Worm (Caenorhabditis elegans) whole organism, mixed stage, embryonic: Measurements from ENCODE around the gene B0281.5.

Experiments used
- M03D4.4 ChIP-seq: sonication (generic microtip); optimal IDR thresholded peaks from 2 replicates; lab custom pipeline; 2017; ENCODE audit warnings: mild to moderate bottlenecking, missing genetic modification characterization, missing compliant biosample characterization
- bed-3 ChIP-seq: fragments of 200-800 bp; sonication (Bioruptor generic); optimal IDR thresholded peaks from 3 replicates; lab custom pipeline; 2018; ENCODE audit warnings: mild to moderate bottlenecking, missing genetic modification characterization, moderate library complexity, missing compliant biosample characterization
- blmp-1 ChIP-seq: fragments of 150-350 bp; optimal IDR thresholded peaks from 2 replicates; lab custom pipeline; 2014; ENCODE audit warnings: missing biosample characterization, missing genetic modification characterization
- ceh-39 ChIP-seq: fragments of 150-350 bp; optimal IDR thresholded peaks from 2 replicates; lab custom pipeline; 2014; ENCODE audit warnings: missing biosample characterization, missing genetic modification characterization
- ceh-43 ChIP-seq: fragments of 200-800 bp; sonication (Bioruptor generic); optimal IDR thresholded peaks from 2 replicates; lab custom pipeline; 2018; ENCODE audit warnings: mild to moderate bottlenecking, missing genetic modification characterization, moderate library complexity, missing compliant biosample characterization
- ceh-83 ChIP-seq: fragments of 200-800 bp; sonication (Bioruptor generic); optimal IDR thresholded peaks from 2 replicates; lab custom pipeline; 2018; ENCODE audit warnings: mild to moderate bottlenecking, missing genetic modification characterization, missing compliant biosample characterization
- ces-1 ChIP-seq: fragments of 150-350 bp; optimal IDR thresholded peaks from 2 replicates; lab custom pipeline; 2014; ENCODE audit warnings: missing biosample characterization, missing genetic modification reagents, missing genetic modification characterization
- cnd-1 ChIP-seq: fragments of 200-800 bp; sonication (Bioruptor generic); optimal IDR thresholded peaks from 2 replicates; lab custom pipeline; 2018; ENCODE audit warnings: mild to moderate bottlenecking, missing genetic modification characterization, missing compliant biosample characterization
- drap-1 ChIP-seq: fragments of 200-800 bp; sonication (Bioruptor generic); optimal IDR thresholded peaks from 3 replicates; lab custom pipeline; 2018; ENCODE audit warnings: mild to moderate bottlenecking, missing genetic modification characterization, missing compliant biosample characterization
- elt-1 ChIP-seq: sonication (generic microtip); optimal IDR thresholded peaks from 2 replicates; lab custom pipeline; 2017; ENCODE audit warnings: missing genetic modification characterization, mild to moderate bottlenecking, missing compliant biosample characterization, antibody characterized with exemption, moderate library complexity, borderline replicate concordance; ENCODE audit not compliant: insufficient read depth
- elt-3 ChIP-seq: fragments of 150-350 bp; optimal IDR thresholded peaks from 2 replicates; lab custom pipeline; 2014; ENCODE audit warnings: missing biosample characterization, missing genetic modification characterization
- flh-1 ChIP-seq: fragments of 200-800 bp; sonication (Bioruptor generic); optimal IDR thresholded peaks from 2 replicates; lab custom pipeline; 2018; ENCODE audit warnings: mild to moderate bottlenecking, missing genetic modification characterization, moderate library complexity, missing compliant biosample characterization
- ham-2 ChIP-seq: fragments of 200-800 bp; sonication (Bioruptor generic); optimal IDR thresholded peaks from 2 replicates; lab custom pipeline; 2018; ENCODE audit warnings: mild to moderate bottlenecking, missing genetic modification characterization, missing compliant biosample characterization
- hlh-1 ChIP-seq: fragments of 150-350 bp; optimal IDR thresholded peaks from 2 replicates; lab custom pipeline; 2014; ENCODE audit warnings: missing biosample characterization, missing genetic modification reagents, missing genetic modification characterization
- lin-32 ChIP-seq: fragments of 200-800 bp; sonication (Bioruptor generic); optimal IDR thresholded peaks from 2 replicates; lab custom pipeline; 2018; ENCODE audit warnings: mild to moderate bottlenecking, missing genetic modification characterization, missing compliant biosample characterization
- lsy-2 ChIP-seq: fragments of 150-350 bp; optimal IDR thresholded peaks from 2 replicates; lab custom pipeline; 2014; ENCODE audit warnings: missing biosample characterization, missing genetic modification characterization
- mep-1 ChIP-seq: fragments of 150-350 bp; optimal IDR thresholded peaks from 2 replicates; lab custom pipeline; 2017; ENCODE audit warnings: missing biosample characterization, missing genetic modification reagents, missing genetic modification characterization, inconsistent platforms
- mls-2 ChIP-seq: sonication (generic microtip); optimal IDR thresholded peaks from 2 replicates; lab custom pipeline; 2016; ENCODE audit warnings: mild to moderate bottlenecking, missing genetic modification characterization, moderate library complexity, missing compliant biosample characterization
- nhr-12 ChIP-seq: fragments of 150-350 bp; optimal IDR thresholded peaks from 2 replicates; lab custom pipeline; 2014; ENCODE audit warnings: missing biosample characterization, missing genetic modification characterization
- nhr-2 ChIP-seq: fragments of 150-350 bp; optimal IDR thresholded peaks from 2 replicates; lab custom pipeline; 2014; ENCODE audit warnings: missing biosample characterization, missing genetic modification characterization
- nhr-237 ChIP-seq: fragments of 150-350 bp; optimal IDR thresholded peaks from 2 replicates; lab custom pipeline; 2014; ENCODE audit warnings: missing biosample characterization, missing genetic modification characterization
- nhr-76 ChIP-seq: sonication (generic microtip); optimal IDR thresholded peaks from 2 replicates; lab custom pipeline; 2017; ENCODE audit warnings: missing biosample characterization, missing genetic modification characterization
- pha-4 ChIP-seq: fragments of 150-350 bp; optimal IDR thresholded peaks from 2 replicates; lab custom pipeline; 2018; ENCODE audit warnings: missing biosample characterization, missing genetic modification reagents, missing genetic modification characterization
- sem-2 ChIP-seq: fragments of 200-800 bp; sonication (Bioruptor generic); optimal IDR thresholded peaks from 2 replicates; lab custom pipeline; 2018; ENCODE audit warnings: mild to moderate bottlenecking, missing genetic modification characterization, missing compliant biosample characterization
- snpc-4 ChIP-seq: fragments of 150-350 bp; optimal IDR thresholded peaks from 2 replicates; lab custom pipeline; 2014; ENCODE audit warnings: missing biosample characterization, missing genetic modification characterization
- sptf-1 ChIP-seq: sonication (generic microtip); optimal IDR thresholded peaks from 2 replicates; lab custom pipeline; 2017; ENCODE audit warnings: mild to moderate bottlenecking, missing genetic modification characterization, moderate library complexity, missing compliant biosample characterization
- unc-39 ChIP-seq: fragments of 150-350 bp; optimal IDR thresholded peaks from 2 replicates; lab custom pipeline; 2014; ENCODE audit warnings: missing biosample characterization, missing genetic modification characterization
- zip-8 ChIP-seq: fragments of 150-350 bp; optimal IDR thresholded peaks from 2 replicates; lab custom pipeline; 2014; ENCODE audit warnings: missing biosample characterization, missing genetic modification characterization
- ztf-11 ChIP-seq: fragments of 150-350 bp; optimal IDR thresholded peaks from 2 replicates; lab custom pipeline; 2014; ENCODE audit warnings: missing biosample characterization, missing genetic modification characterization

B0281.5 gene

ce11 chrII:2320097-2320496 lies 19.3 kb upstream of the B0281.5 start, which contains the start of gene ZK1240.3:
TSS of gene ZK1240.3 (plus strand) at chrII:2320334.
- TF ChIP-seq cnd-1 (tag; lab: Kevin White, UChicago) (no peak), lin-32 (no peak), elt-3 (tag; lab: Kevin White, UChicago) (no peak), mep-1 (tag; lab: Kevin White, UChicago) (no peak), ceh-43 (GFP tag; lab: Kevin White, UChicago) (no peak), flh-1 (GFP tag; lab: Kevin White, UChicago) (no peak), ztf-11 (tag; lab: Kevin White, UChicago) (no peak), mls-2 (tag; lab: Kevin White, UChicago) (no peak), bed-3 (GFP tag; lab: Kevin White, UChicago) (no peak), blmp-1 (tag; lab: Kevin White, UChicago) (no peak)

DNA sequence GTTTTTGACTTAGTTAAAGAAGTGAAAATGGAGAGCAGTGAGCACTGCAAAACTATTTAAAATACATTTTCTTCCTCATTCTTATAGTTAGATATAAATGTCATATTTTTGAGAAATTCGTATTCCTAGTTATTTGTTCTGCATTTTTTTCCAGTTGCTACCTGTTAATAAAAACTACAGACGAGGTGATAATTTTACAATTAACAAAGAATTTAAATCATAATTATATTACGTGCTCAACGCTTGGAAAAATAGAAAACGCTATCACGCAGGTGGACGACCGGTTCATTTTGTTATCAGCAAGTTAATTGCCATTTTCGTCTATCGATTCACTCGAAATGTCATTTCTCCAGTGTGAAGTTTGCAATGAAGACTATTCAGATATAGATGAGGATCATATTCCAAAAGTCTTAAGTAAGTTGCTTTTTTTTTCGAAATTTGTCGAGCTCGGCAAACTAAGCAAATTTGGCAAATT lies 17.2 kb upstream of the B0281.5 start, which contains the start of the genes ZK1240.5 and ZK1240.9:
Gene ZK1240.5, minus strand, starts transcription at position 51 of the 475 bp plus-strand sequence.
Gene ZK1240.9, plus strand, starts transcription at position 307 of the 475 bp plus-strand sequence.
- TF ChIP-seq nhr-12 (tag; lab: Kevin White, UChicago), result no peak
- TF ChIP-seq unc-39 (tag; lab: Kevin White, UChicago), result no peak
- no peak for TF ChIP-seq cnd-1 (tag; lab: Kevin White, UChicago)
- no peak for TF ChIP-seq mls-2 (tag; lab: Kevin White, UChicago)

- TF ChIP-seq elt-1 (no peak), unc-39 (tag; lab: Kevin White, UChicago) (no peak), mep-1 (tag; lab: Kevin White, UChicago) (no peak), lsy-2 (tag; lab: Kevin White, UChicago) (no peak), ztf-11 (tag; lab: Kevin White, UChicago) (no peak)
Observed at ce11 chrII:2312747-2313146, 12.0 kb upstream of the B0281.5 start, which contains the start of the genes trim-21 and B0281.1. TSS of gene trim-21 (minus strand) at chrII:2312847. TSS of gene B0281.1 (plus strand) at chrII:2313067.

ce11 chrII:2306741-2307140 lies 6.0 kb upstream of the B0281.5 start, which contains the start of gene B0281.3:
TSS of gene B0281.3 (plus strand) at chrII:2307041.
- TF ChIP-seq drap-1 (GFP tag; lab: Kevin White, UChicago) (no peak), mls-2 (tag; lab: Kevin White, UChicago) (no peak), sem-2 (GFP tag; lab: Kevin White, UChicago) (no peak), ceh-39 (tag; lab: Kevin White, UChicago) (no peak), cnd-1 (tag; lab: Kevin White, UChicago) (no peak), nhr-76 (tag; lab: Kevin White, UChicago) (no peak), sptf-1 (no peak), zip-8 (no peak), blmp-1 (tag; lab: Kevin White, UChicago) (no peak), ztf-11 (tag; lab: Kevin White, UChicago) (no peak), ceh-83 (no peak), nhr-237 (no peak), pha-4 (no peak), lsy-2 (tag; lab: Kevin White, UChicago) (no peak), flh-1 (GFP tag; lab: Kevin White, UChicago) (no peak), snpc-4 (tag; lab: Kevin White, UChicago) (no peak), hlh-1 (tag; lab: Kevin White, UChicago) (no peak), elt-3 (tag; lab: Kevin White, UChicago) (no peak), lin-32 (no peak), nhr-12 (tag; lab: Kevin White, UChicago) (no peak)
- TF ChIP-seq, all 35 proteins: peak for 0

ce11 chrII:2305507-2305906 lies 4.7 kb upstream of the B0281.5 start:
- TF ChIP-seq unc-39 (tag; lab: Kevin White, UChicago) (no peak), mls-2 (tag; lab: Kevin White, UChicago) (no peak), ceh-43 (GFP tag; lab: Kevin White, UChicago) (no peak)

ce11 chrII:2304575-2304974 lies 3.8 kb upstream of the B0281.5 start:
- TF ChIP-seq ceh-43 (GFP tag; lab: Kevin White, UChicago), result no peak
- no peak for TF ChIP-seq mls-2 (tag; lab: Kevin White, UChicago)
- no peak for TF ChIP-seq flh-1 (GFP tag; lab: Kevin White, UChicago)
- no peak for TF ChIP-seq bed-3 (GFP tag; lab: Kevin White, UChicago)
- no peak for TF ChIP-seq ztf-11 (tag; lab: Kevin White, UChicago)
- TF ChIP-seq ces-1, result no peak
- no peak for TF ChIP-seq nhr-237
- TF ChIP-seq nhr-2 (tag; lab: Kevin White, UChicago), result no peak
- TF ChIP-seq M03D4.4, result no peak
- no peak for TF ChIP-seq ceh-83
- no peak for TF ChIP-seq ham-2 (GFP tag; lab: Kevin White, UChicago)
- no peak for TF ChIP-seq snpc-4 (tag; lab: Kevin White, UChicago)
- no peak for TF ChIP-seq drap-1 (GFP tag; lab: Kevin White, UChicago)
